Fruit fly (Drosophila melanogaster): Measurements from ENCODE around the gene CG9123.

The CG9123 gene

dm6 chrX:15352692-15353091, 10.8 kb upstream of the CG9123 start:
- TF ChIP-seq usp (GFP tag; optimal IDR thresholded peaks at IDR 0.05) (no peak), Dll (optimal IDR thresholded peaks at IDR 0.05) (no peak), CG8478 (optimal IDR thresholded peaks at IDR 0.05) (no peak), EcR (GFP tag; optimal IDR thresholded peaks at IDR 0.05) (no peak), psq (optimal IDR thresholded peaks at IDR 0.05) (no peak), pan (optimal IDR thresholded peaks at IDR 0.05) (no peak)

DNA sequence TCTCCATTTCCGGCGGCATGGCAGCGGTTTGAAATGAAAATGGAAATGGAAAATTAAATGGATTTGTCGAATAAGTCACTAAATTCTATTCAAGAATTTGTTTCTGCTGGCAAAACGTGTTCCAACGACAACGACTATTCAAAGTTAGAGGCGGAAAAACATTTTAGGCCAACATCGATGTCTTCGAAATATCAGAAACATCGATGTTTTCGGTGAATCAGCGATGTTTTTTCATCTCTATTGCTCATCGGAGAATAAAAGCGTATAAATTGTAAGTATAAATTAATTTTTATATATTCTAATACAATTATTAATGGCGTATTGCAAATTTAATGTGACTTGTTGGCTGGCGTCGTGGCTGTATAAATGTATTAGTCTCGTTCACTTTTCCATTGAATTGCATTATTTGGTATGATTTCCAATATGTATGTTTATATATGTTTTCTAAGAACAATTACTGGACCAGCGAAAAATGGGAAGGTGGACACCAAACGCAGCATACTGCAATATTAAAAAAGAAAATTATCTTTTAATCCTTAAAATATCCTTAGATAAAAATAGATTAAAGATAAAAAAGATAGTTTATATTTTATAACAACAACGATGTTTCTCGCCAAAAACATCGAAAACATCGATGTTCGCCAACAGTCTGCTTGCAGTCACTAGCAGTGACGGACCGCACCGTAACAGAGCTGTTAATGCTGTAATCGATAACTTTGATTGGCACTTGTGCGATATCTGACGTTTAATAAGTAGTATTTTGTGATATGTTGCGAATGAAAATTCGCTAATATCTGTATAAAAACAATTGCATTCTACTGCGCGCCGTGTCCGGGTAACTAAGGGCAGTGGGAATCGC, 2.8 kb upstream of the CG9123 start, which contains the start of the genes CG12608 and Prp5:
CG12608 (minus strand) TSS at position 153 of the 859 bp plus-strand sequence.
Prp5 (plus strand) TSS at position 697 of the 859 bp plus-strand sequence.
- TF ChIP-seq psq (optimal IDR thresholded peaks at IDR 0.05), result no peak
- no peak for TF ChIP-seq Dll (optimal IDR thresholded peaks at IDR 0.05)
- TF ChIP-seq EcR (GFP tag; optimal IDR thresholded peaks at IDR 0.05), result no peak
- no peak for TF ChIP-seq usp (GFP tag; optimal IDR thresholded peaks at IDR 0.05)
- no peak for TF ChIP-seq CG8478 (optimal IDR thresholded peaks at IDR 0.05)
- TF ChIP-seq pan (optimal IDR thresholded peaks at IDR 0.05), result no peak

DNA sequence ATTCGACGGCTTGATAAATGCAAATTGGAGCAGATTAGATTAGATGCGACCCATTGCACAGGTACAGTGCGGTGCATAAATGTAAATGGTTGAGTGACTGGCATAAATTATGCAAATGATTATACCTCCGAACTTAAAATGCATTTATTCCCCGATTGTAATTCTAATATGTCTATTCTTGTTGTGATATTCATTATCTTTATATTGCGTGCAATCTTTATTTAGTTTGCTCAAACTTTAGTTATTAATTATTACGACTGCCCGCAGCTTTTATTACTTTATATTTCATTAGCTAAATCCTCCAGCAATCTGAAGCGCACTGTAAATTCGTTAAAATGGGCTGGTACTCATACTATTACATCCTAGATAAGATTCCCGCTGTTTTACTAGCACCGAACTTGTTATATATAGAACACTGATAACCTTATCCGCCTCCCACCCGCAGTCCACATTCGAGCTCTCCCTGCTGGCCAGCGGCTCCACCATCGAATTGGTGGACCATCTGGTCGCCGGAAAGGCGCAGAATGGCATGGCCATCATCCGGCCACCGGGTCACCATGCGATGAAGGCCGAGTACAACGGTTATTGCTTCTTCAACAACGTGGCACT, 6.0 kb downstream of the CG9123 start:
- TF ChIP-seq Dll (optimal IDR thresholded peaks at IDR 0.05), result no peak
- no peak for TF ChIP-seq pan (optimal IDR thresholded peaks at IDR 0.05)
- TF ChIP-seq CG8478 (optimal IDR thresholded peaks at IDR 0.05), result no peak
- no peak for TF ChIP-seq usp (GFP tag; optimal IDR thresholded peaks at IDR 0.05)
- TF ChIP-seq psq (optimal IDR thresholded peaks at IDR 0.05), result no peak
- no peak for TF ChIP-seq EcR (GFP tag; optimal IDR thresholded peaks at IDR 0.05)

DNA sequence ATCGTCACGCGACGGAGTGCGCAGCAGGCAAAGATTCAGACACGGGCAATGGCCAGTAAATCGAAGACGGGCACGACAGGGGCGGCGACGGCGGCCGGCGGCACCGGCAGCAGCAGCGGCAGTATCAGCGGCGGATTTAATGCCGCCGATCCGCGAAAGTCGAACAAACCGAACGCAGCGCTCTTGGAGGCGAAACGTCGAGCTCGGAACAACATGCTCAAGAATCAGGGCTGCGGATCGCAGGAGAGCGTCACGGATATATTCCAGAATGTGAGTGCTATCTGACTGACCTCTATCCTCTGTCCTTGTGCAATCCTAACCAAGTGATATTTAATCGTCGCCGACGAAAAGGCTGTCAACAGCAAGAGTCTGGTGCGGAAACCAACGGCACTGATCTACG, 6.9 kb downstream of the CG9123 start:
- TF ChIP-seq pan (optimal IDR thresholded peaks at IDR 0.05), result no peak

DNA sequence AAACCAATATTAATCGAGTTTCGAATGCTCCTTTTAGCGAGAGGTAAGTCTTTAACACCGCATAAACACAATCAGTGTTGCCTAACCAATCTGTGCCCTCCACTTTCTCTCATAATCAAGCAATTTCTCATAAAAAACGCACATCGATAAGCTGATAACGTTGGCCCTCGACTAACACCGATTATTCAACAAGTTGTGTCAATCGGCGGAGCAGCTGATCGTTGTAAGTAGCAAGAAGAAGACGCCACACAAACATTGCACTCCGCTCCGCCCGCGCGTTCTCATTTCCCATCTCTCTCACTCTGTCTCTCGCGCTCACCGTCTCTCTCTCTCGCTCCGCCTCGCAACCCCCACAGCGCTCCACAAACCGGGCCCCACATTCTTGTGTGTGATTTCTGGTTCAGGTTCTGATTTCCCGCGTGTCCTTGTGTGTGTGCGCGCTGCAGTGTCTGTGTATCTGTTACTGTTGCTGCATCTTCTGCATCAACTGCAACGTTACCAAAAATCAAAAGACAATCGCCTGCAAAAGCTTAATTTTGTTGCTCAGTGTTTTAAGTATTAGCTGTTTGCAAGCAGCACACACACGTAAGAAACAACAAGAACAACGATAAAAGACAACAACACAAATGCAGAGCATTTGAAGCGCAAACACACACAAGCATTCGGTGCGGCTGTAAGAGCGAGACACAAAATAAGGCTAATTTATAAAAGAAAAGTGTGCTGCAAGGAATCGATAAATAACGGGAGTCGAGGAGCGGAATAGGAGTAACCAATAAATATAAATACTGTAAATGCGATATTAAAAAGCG, 8.6 kb downstream of the CG9123 start, which contains the start of the genes CG9114 and HDAC6:
CG9114 (minus strand) TSS at position 89 of the 809 bp plus-strand sequence.
HDAC6 (plus strand) TSS at position 245 of the 809 bp plus-strand sequence.
- TF ChIP-seq pan (optimal IDR thresholded peaks at IDR 0.05), result no peak
- TF ChIP-seq EcR (GFP tag; optimal IDR thresholded peaks at IDR 0.05), result no peak
- TF ChIP-seq CG8478 (optimal IDR thresholded peaks at IDR 0.05), result peak; percentile 1
- TF ChIP-seq psq (optimal IDR thresholded peaks at IDR 0.05), result no peak
- peak; percentile 84 for TF ChIP-seq Dll (optimal IDR thresholded peaks at IDR 0.05)
- no peak for TF ChIP-seq usp (GFP tag; optimal IDR thresholded peaks at IDR 0.05)

dm6 chrX:15328148-15328718, 13.7 kb downstream of the CG9123 start, which contains the start of gene dah:
Gene dah, plus strand, starts transcription at chrX:15328342.
- no peak for TF ChIP-seq usp (GFP tag; optimal IDR thresholded peaks at IDR 0.05)
- TF ChIP-seq psq (optimal IDR thresholded peaks at IDR 0.05), result no peak
- TF ChIP-seq EcR (GFP tag; optimal IDR thresholded peaks at IDR 0.05), result no peak
- no peak for TF ChIP-seq Dll (optimal IDR thresholded peaks at IDR 0.05)
- TF ChIP-seq pan (optimal IDR thresholded peaks at IDR 0.05), result no peak
- no peak for TF ChIP-seq CG8478 (optimal IDR thresholded peaks at IDR 0.05)

- TF ChIP-seq Dll (optimal IDR thresholded peaks at IDR 0.05), result no peak
These were observed 18.5 kb downstream of the CG9123 start for dm6 chrX:15323302-15323880.

dm6 chrX:15320973-15321372, 20.9 kb downstream of the CG9123 start:
- TF ChIP-seq CG8478 (optimal IDR thresholded peaks at IDR 0.05) (no peak), usp (GFP tag; optimal IDR thresholded peaks at IDR 0.05) (no peak), psq (optimal IDR thresholded peaks at IDR 0.05) (no peak), EcR (GFP tag; optimal IDR thresholded peaks at IDR 0.05) (no peak), Dll (optimal IDR thresholded peaks at IDR 0.05) (no peak), pan (optimal IDR thresholded peaks at IDR 0.05) (no peak)

DNA sequence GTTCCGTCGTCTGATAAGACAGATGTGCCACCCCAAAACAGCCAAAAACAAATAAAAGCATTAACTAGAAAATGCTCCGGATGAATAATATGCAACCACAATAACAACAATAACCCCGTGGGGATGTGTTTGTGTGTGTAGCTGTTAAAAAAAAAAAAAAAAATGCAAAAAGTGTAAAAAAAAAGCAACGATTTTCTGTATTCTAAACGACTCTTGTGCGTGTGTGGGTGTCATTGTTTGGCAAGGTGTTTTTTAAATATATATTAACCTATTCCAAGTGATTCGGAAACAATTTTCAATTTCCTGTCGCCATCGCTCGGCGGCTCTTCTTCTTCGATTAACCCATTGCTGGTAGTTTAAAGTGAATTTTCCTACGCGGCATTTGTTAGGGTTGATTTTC, 21.4 kb downstream of the CG9123 start:
- no peak for TF ChIP-seq CG8478 (optimal IDR thresholded peaks at IDR 0.05)

- TF ChIP-seq pan (optimal IDR thresholded peaks at IDR 0.05), result no peak
- TF ChIP-seq Dll (optimal IDR thresholded peaks at IDR 0.05), result no peak
- TF ChIP-seq EcR (GFP tag; optimal IDR thresholded peaks at IDR 0.05), result no peak
- no peak for TF ChIP-seq psq (optimal IDR thresholded peaks at IDR 0.05)
- TF ChIP-seq CG8478 (optimal IDR thresholded peaks at IDR 0.05), result no peak
- TF ChIP-seq usp (GFP tag; optimal IDR thresholded peaks at IDR 0.05), result no peak
These were observed 22.0 kb downstream of the CG9123 start for dm6 chrX:15319699-15320482.

- TF ChIP-seq CG8478 (optimal IDR thresholded peaks at IDR 0.05) (no peak), usp (GFP tag; optimal IDR thresholded peaks at IDR 0.05) (no peak), Dll (optimal IDR thresholded peaks at IDR 0.05) (no peak), pan (optimal IDR thresholded peaks at IDR 0.05) (no peak), psq (optimal IDR thresholded peaks at IDR 0.05) (no peak), EcR (GFP tag; optimal IDR thresholded peaks at IDR 0.05) (no peak)
These were observed 22.6 kb downstream of the CG9123 start, which contains the start of gene Top1 for dm6 chrX:15319290-15319689. Gene Top1, plus strand, starts transcription at chrX:15319479.

Measured in whole organism.